Worm (Caenorhabditis elegans) whole organism, mixed stage, embryonic: ENCODE data around the gene sre-1.

ENCODE experiments used
- elt-1 ChIP-seq: sonication (generic microtip); optimal IDR thresholded peaks from 2 replicates; lab custom pipeline; 2017; ENCODE audit warnings: missing genetic modification characterization, mild to moderate bottlenecking, missing compliant biosample characterization, antibody characterized with exemption, moderate library complexity, borderline replicate concordance; ENCODE audit not compliant: insufficient read depth
- ham-2 ChIP-seq: fragments of 200-800 bp; sonication (Bioruptor generic); optimal IDR thresholded peaks from 2 replicates; lab custom pipeline; 2018; ENCODE audit warnings: mild to moderate bottlenecking, missing genetic modification characterization, missing compliant biosample characterization
- lsy-2 ChIP-seq: fragments of 150-350 bp; optimal IDR thresholded peaks from 2 replicates; lab custom pipeline; 2014; ENCODE audit warnings: missing biosample characterization, missing genetic modification characterization
- nhr-2 ChIP-seq: fragments of 150-350 bp; optimal IDR thresholded peaks from 2 replicates; lab custom pipeline; 2014; ENCODE audit warnings: missing biosample characterization, missing genetic modification characterization
- nhr-28 ChIP-seq: fragments of 150-350 bp; optimal IDR thresholded peaks from 2 replicates; lab custom pipeline; 2014; ENCODE audit warnings: missing biosample characterization, missing genetic modification characterization
- sptf-1 ChIP-seq: sonication (generic microtip); optimal IDR thresholded peaks from 2 replicates; lab custom pipeline; 2017; ENCODE audit warnings: mild to moderate bottlenecking, missing genetic modification characterization, moderate library complexity, missing compliant biosample characterization
- unc-62 ChIP-seq: fragments of 150-350 bp; optimal IDR thresholded peaks from 2 replicates; lab custom pipeline; 2014; ENCODE audit warnings: missing biosample characterization, missing genetic modification reagents, missing genetic modification characterization
- zip-8 ChIP-seq: fragments of 150-350 bp; optimal IDR thresholded peaks from 2 replicates; lab custom pipeline; 2014; ENCODE audit warnings: missing biosample characterization, missing genetic modification characterization
- ztf-11 ChIP-seq: fragments of 150-350 bp; optimal IDR thresholded peaks from 2 replicates; lab custom pipeline; 2014; ENCODE audit warnings: missing biosample characterization, missing genetic modification characterization

- TF ChIP-seq nhr-2 (tag; lab: Kevin White, UChicago) = no peak
- TF ChIP-seq elt-1 (tag; lab: Kevin White, UChicago) = no peak
- no peak for TF ChIP-seq ztf-11
- no peak for TF ChIP-seq sptf-1 (tag; lab: Kevin White, UChicago)
- TF ChIP-seq zip-8 (tag; lab: Kevin White, UChicago) = no peak
- no peak for TF ChIP-seq unc-62
- TF ChIP-seq nhr-28 (tag; lab: Kevin White, UChicago) = no peak
- TF ChIP-seq lsy-2 (tag; lab: Kevin White, UChicago) = no peak
- TF ChIP-seq ham-2 (GFP tag; lab: Kevin White, UChicago) = no peak
Measured at ce11 chrII:7714614-7715186, 5.2 kb downstream of the sre-1 start.
